Worm (Caenorhabditis elegans) whole organism, late embryonic: ENCODE data around the gene F47G3.3.

Experiments
- Y22D7AL.16 ChIP-seq: sonication (generic microtip); optimal IDR thresholded peaks from 2 replicates; lab custom pipeline; 2016; ENCODE audit warnings: missing genetic modification characterization, missing compliant biosample characterization
- ceh-14 ChIP-seq: sonication (generic microtip); optimal IDR thresholded peaks from 2 replicates; lab custom pipeline; 2016; ENCODE audit warnings: missing genotype, missing genetic modification characterization, missing compliant biosample characterization
- dve-1 ChIP-seq: sonication (generic microtip); optimal IDR thresholded peaks from 2 replicates; lab custom pipeline; 2017; ENCODE audit warnings: antibody characterized with exemption, mild to moderate bottlenecking, missing genetic modification characterization, missing compliant biosample characterization

DNA sequence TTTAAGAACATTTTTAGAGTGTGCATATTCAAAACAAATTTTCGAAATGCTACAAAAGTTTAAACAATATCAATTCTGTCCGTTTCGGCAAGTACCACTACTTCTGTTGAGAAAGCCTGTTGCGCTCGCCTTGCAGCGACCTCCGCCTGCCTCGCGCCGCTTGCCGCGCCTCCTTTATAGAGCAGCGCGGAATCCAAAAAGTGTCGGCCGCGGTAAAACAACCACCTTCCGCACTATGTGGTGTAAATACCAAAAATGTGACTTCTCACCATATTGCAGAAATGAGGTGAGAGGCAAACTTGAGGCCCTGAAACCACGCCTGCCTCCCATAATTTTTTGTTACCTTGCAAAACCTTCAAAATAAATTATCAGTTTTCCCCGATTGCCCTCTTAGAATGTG lies 22.9 kb upstream of the F47G3.3 start:
- TF ChIP-seq ceh-14 (no peak), Y22D7AL.16 (no peak), dve-1 (tag; lab: Kevin White, UChicago) (no peak)
